Fruit fly (Drosophila melanogaster) whole organism, embryonic: Measurements from ENCODE around the gene pim.

Experiments
- B-H1 ChIP-seq: fragments of 200-800 bp; sonication (Bioruptor generic); IDR thresholded peaks from 3 replicates; pipeline ENCODE4 v1.3.6; 2022; ENCODE audit warnings: missing biosample characterization, missing genetic modification characterization
- BEAF-32 ChIP-seq: fragments of 200-800 bp; sonication (Bioruptor generic); optimal IDR thresholded peaks from 3 replicates; lab custom pipeline; 2017; ENCODE audit warnings: missing biosample characterization, missing genetic modification characterization, mild to moderate bottlenecking, moderate library complexity, missing genetic modification reagents
- CG13287 ChIP-seq: fragments of 200-800 bp; sonication (Bioruptor generic); IDR thresholded peaks from 2 replicates; pipeline ENCODE4 v1.3.6; 2022; ENCODE audit warnings: missing biosample characterization, missing genetic modification characterization; ENCODE audit not compliant: partially characterized antibody
- CG13624 ChIP-seq: fragments of 200-800 bp; sonication (Bioruptor generic); optimal IDR thresholded peaks from 2 replicates; lab custom pipeline; 2016; ENCODE audit warnings: missing biosample characterization, missing genetic modification characterization
- CG15073 ChIP-seq: fragments of 200-800 bp; sonication (Bioruptor generic); optimal IDR thresholded peaks from 2 replicates; lab custom pipeline; 2016; ENCODE audit warnings: missing biosample characterization, missing genetic modification characterization
- CG15514 ChIP-seq: fragments of 200-800 bp; sonication (Bioruptor generic); optimal IDR thresholded peaks from 3 replicates; lab custom pipeline; 2017; ENCODE audit warnings: missing biosample characterization, missing genetic modification characterization, mild to moderate bottlenecking, moderate library complexity, missing genetic modification reagents
- CG1647 ChIP-seq: fragments of 200-800 bp; sonication (Bioruptor generic); optimal IDR thresholded peaks from 3 replicates; lab custom pipeline; 2016; ENCODE audit warnings: missing biosample characterization, missing genetic modification characterization
- CG16813 ChIP-seq: fragments of 200-800 bp; sonication (Bioruptor generic); IDR thresholded peaks from 3 replicates; pipeline ENCODE4 v1.3.6; 2022; ENCODE audit warnings: missing biosample characterization, missing genetic modification characterization; ENCODE audit not compliant: partially characterized antibody
- CG16863 ChIP-seq: fragments of 200-800 bp; sonication (Bioruptor generic); optimal IDR thresholded peaks from 3 replicates; lab custom pipeline; 2016; ENCODE audit warnings: missing biosample characterization, missing genetic modification characterization
- CG17802 ChIP-seq: fragments of 200-800 bp; sonication (Bioruptor generic); optimal IDR thresholded peaks from 2 replicates; lab custom pipeline; 2018; ENCODE audit warnings: missing biosample characterization, mild to moderate bottlenecking, missing genetic modification characterization, moderate library complexity
- CG32767 ChIP-seq: fragments of 200-800 bp; sonication (Bioruptor generic); IDR thresholded peaks from 2 replicates; pipeline ENCODE4 v1.3.6; 2022; ENCODE audit warnings: missing biosample characterization, missing genetic modification characterization
- CG33213 ChIP-seq: fragments of 200-800 bp; sonication (Bioruptor generic); optimal IDR thresholded peaks from 3 replicates; lab custom pipeline; 2016; ENCODE audit warnings: missing biosample characterization, missing genetic modification characterization
- CG4617 ChIP-seq: fragments of 200-800 bp; sonication (Bioruptor generic); optimal IDR thresholded peaks from 3 replicates; lab custom pipeline; 2016; ENCODE audit warnings: missing biosample characterization, missing genetic modification characterization, borderline replicate concordance
- CG6791 ChIP-seq: fragments of 200-800 bp; sonication (Bioruptor generic); IDR thresholded peaks from 3 replicates; pipeline ENCODE4 v1.3.6; 2022; ENCODE audit warnings: missing biosample characterization, missing genetic modification characterization; ENCODE audit not compliant: partially characterized antibody
- CG9932 ChIP-seq: fragments of 200-800 bp; sonication (Bioruptor generic); IDR thresholded peaks from 2 replicates; pipeline ENCODE4 v1.3.6; 2022; ENCODE audit warnings: missing biosample characterization, missing genetic modification characterization
- Ets97D ChIP-seq: fragments of 200-800 bp; sonication (Bioruptor generic); optimal IDR thresholded peaks from 3 replicates; lab custom pipeline; 2016; ENCODE audit warnings: missing biosample characterization, missing genetic modification characterization
- HLH4C ChIP-seq: fragments of 200-800 bp; sonication (Bioruptor generic); IDR thresholded peaks from 3 replicates; pipeline ENCODE4 v1.3.6; 2022; ENCODE audit warnings: missing biosample characterization, missing genetic modification characterization; ENCODE audit not compliant: partially characterized antibody
- Jarid2 ChIP-seq: fragments of 200-800 bp; sonication (Bioruptor generic); optimal IDR thresholded peaks from 3 replicates; lab custom pipeline; 2017; ENCODE audit warnings: mild to moderate bottlenecking, missing biosample characterization, missing genetic modification reagents, missing genetic modification characterization
- Lhr ChIP-seq: fragments of 200-800 bp; sonication (Bioruptor generic); optimal IDR thresholded peaks from 3 replicates; lab custom pipeline; 2017; ENCODE audit warnings: mild to moderate bottlenecking, missing biosample characterization, missing genetic modification reagents, missing genetic modification characterization
- MBD-R2 ChIP-seq: fragments of 200-800 bp; sonication (Bioruptor generic); IDR thresholded peaks from 2 replicates; pipeline ENCODE4 v1.3.6; 2022; ENCODE audit warnings: missing biosample characterization, missing genetic modification characterization
- Mrtf ChIP-seq: fragments of 200-800 bp; sonication (Bioruptor generic); IDR thresholded peaks from 3 replicates; pipeline ENCODE4 v1.3.6; 2022; ENCODE audit warnings: missing biosample characterization, missing genetic modification characterization
- NC2α ChIP-seq: fragments of 200-800 bp; sonication (Bioruptor generic); optimal IDR thresholded peaks from 2 replicates; lab custom pipeline; 2016; ENCODE audit warnings: missing biosample characterization, missing genetic modification characterization
- Sox100B ChIP-seq: fragments of 200-800 bp; sonication (Bioruptor generic); optimal IDR thresholded peaks from 3 replicates; lab custom pipeline; 2018; ENCODE audit warnings: missing biosample characterization, mild to moderate bottlenecking, missing genetic modification characterization
- Sry-β ChIP-seq: fragments of 200-800 bp; sonication (Bioruptor generic); optimal IDR thresholded peaks from 2 replicates; lab custom pipeline; 2018; ENCODE audit warnings: missing biosample characterization, mild to moderate bottlenecking, missing genetic modification characterization, moderate library complexity
- TFAM ChIP-seq: fragments of 200-800 bp; sonication (Bioruptor generic); optimal IDR thresholded peaks from 2 replicates; lab custom pipeline; 2017; ENCODE audit warnings: missing biosample characterization, missing genetic modification characterization, inconsistent platforms
- Xbp1 ChIP-seq: fragments of 200-800 bp; sonication (Bioruptor generic); optimal IDR thresholded peaks from 3 replicates; lab custom pipeline; 2016; ENCODE audit warnings: missing biosample characterization, mild to moderate bottlenecking, missing genetic modification characterization
- YL-1 ChIP-seq: fragments of 200-800 bp; sonication (Bioruptor generic); optimal IDR thresholded peaks from 3 replicates; lab custom pipeline; 2017; ENCODE audit warnings: missing biosample characterization, mild to moderate bottlenecking, missing genetic modification characterization
- bbx ChIP-seq: fragments of 200-800 bp; sonication (Bioruptor generic); IDR thresholded peaks from 2 replicates; pipeline ENCODE4 v1.3.6; 2022; ENCODE audit warnings: missing biosample characterization, missing genetic modification characterization; ENCODE audit not compliant: partially characterized antibody
- bsh ChIP-seq, 2 experiments: fragments of 200-800 bp; sonication (Bioruptor generic); optimal IDR thresholded peaks; 2 replicates each; lab custom pipeline; 2017 to 2018; ENCODE audit warnings: mild to moderate bottlenecking in 2 of 2, missing biosample characterization in 2 of 2, missing genetic modification characterization in 2 of 2, moderate library complexity in 1 of 2
- cas ChIP-seq: fragments of 200-800 bp; sonication (Bioruptor generic); IDR thresholded peaks from 2 replicates; pipeline ENCODE4 v1.3.6; 2022; ENCODE audit warnings: missing biosample characterization, missing genetic modification characterization
- cwo ChIP-seq: fragments of 200-800 bp; sonication (Bioruptor generic); optimal IDR thresholded peaks from 3 replicates; lab custom pipeline; 2017; ENCODE audit warnings: missing biosample characterization, missing genetic modification characterization, mild to moderate bottlenecking, moderate library complexity, missing genetic modification reagents
- eve ChIP-seq, 2 experiments: fragments of >200 bp; optimal IDR thresholded peaks; 2 replicates each; lab custom pipeline; 2017; ENCODE audit warnings: missing biosample characterization in 2 of 2, missing genetic modification characterization in 2 of 2
- inv ChIP-seq: fragments of 200-800 bp; sonication (Bioruptor generic); IDR thresholded peaks from 2 replicates; pipeline ENCODE4 v1.3.6; 2022; ENCODE audit warnings: missing biosample characterization, missing genetic modification characterization; ENCODE audit not compliant: partially characterized antibody
- luna ChIP-seq: fragments of 200-800 bp; sonication (Bioruptor generic); optimal IDR thresholded peaks from 2 replicates; lab custom pipeline; 2016; ENCODE audit warnings: missing biosample characterization, missing genetic modification characterization
- mam ChIP-seq: fragments of 200-800 bp; sonication (Bioruptor generic); optimal IDR thresholded peaks from 3 replicates; lab custom pipeline; 2016; ENCODE audit warnings: missing biosample characterization, missing genetic modification characterization
- nau ChIP-seq: fragments of 200-800 bp; sonication (Bioruptor generic); optimal IDR thresholded peaks from 3 replicates; lab custom pipeline; 2017; ENCODE audit warnings: missing biosample characterization, mild to moderate bottlenecking, missing genetic modification characterization, missing genetic modification reagents
- pb ChIP-seq: fragments of 200-800 bp; sonication (Bioruptor generic); optimal IDR thresholded peaks from 3 replicates; lab custom pipeline; 2016; ENCODE audit warnings: missing biosample characterization, missing genetic modification characterization
- pfk ChIP-seq: fragments of 200-800 bp; sonication (Bioruptor generic); optimal IDR thresholded peaks from 2 replicates; lab custom pipeline; 2018; ENCODE audit warnings: missing biosample characterization, mild to moderate bottlenecking, missing genetic modification characterization, moderate library complexity
- phol ChIP-seq: fragments of 200-800 bp; sonication (Bioruptor generic); optimal IDR thresholded peaks from 3 replicates; lab custom pipeline; 2018; ENCODE audit warnings: missing biosample characterization, mild to moderate bottlenecking, missing genetic modification characterization, moderate library complexity
- pita ChIP-seq: fragments of 200-800 bp; sonication (Bioruptor generic); optimal IDR thresholded peaks from 2 replicates; lab custom pipeline; 2017; ENCODE audit warnings: missing biosample characterization, mild to moderate bottlenecking, missing genetic modification characterization
- pum ChIP-seq: fragments of 200-800 bp; sonication (Bioruptor generic); optimal IDR thresholded peaks from 2 replicates; lab custom pipeline; 2016; ENCODE audit warnings: missing biosample characterization, missing genetic modification characterization
- pzg ChIP-seq: fragments of 200-800 bp; sonication (Bioruptor generic); optimal IDR thresholded peaks from 3 replicates; lab custom pipeline; 2018; ENCODE audit warnings: missing biosample characterization, mild to moderate bottlenecking, missing genetic modification characterization, moderate library complexity
- repo ChIP-seq: fragments of 200-800 bp; sonication (Bioruptor generic); optimal IDR thresholded peaks from 2 replicates; lab custom pipeline; 2016; ENCODE audit warnings: missing biosample characterization, missing genetic modification characterization
- row ChIP-seq: fragments of 200-800 bp; sonication (Bioruptor generic); IDR thresholded peaks from 3 replicates; pipeline ENCODE4 v1.3.6; 2022; ENCODE audit warnings: missing biosample characterization, missing genetic modification characterization
- slbo ChIP-seq: fragments of 200-800 bp; sonication (Bioruptor generic); IDR thresholded peaks from 2 replicates; pipeline ENCODE4 v1.3.6; 2022; ENCODE audit warnings: missing biosample characterization, missing genetic modification characterization
- stwl ChIP-seq: fragments of 200-800 bp; sonication (Bioruptor generic); optimal IDR thresholded peaks from 3 replicates; lab custom pipeline; 2018; ENCODE audit warnings: missing biosample characterization, mild to moderate bottlenecking, missing genetic modification characterization, moderate library complexity
- trem ChIP-seq: fragments of 200-800 bp; optimal IDR thresholded peaks from 3 replicates; lab custom pipeline; 2019; ENCODE audit warnings: missing biosample characterization, mild to moderate bottlenecking, missing genetic modification characterization, moderate library complexity
- twi ChIP-seq: fragments of 200-800 bp; optimal IDR thresholded peaks from 2 replicates; lab custom pipeline; 2019; ENCODE audit warnings: missing biosample characterization, mild to moderate bottlenecking, missing genetic modification characterization, moderate library complexity
- vnd ChIP-seq: fragments of 200-800 bp; sonication (Bioruptor generic); IDR thresholded peaks from 3 replicates; pipeline ENCODE4 v1.3.6; 2022; ENCODE audit warnings: missing biosample characterization, missing genetic modification characterization; ENCODE audit not compliant: partially characterized antibody

pim gene

DNA sequence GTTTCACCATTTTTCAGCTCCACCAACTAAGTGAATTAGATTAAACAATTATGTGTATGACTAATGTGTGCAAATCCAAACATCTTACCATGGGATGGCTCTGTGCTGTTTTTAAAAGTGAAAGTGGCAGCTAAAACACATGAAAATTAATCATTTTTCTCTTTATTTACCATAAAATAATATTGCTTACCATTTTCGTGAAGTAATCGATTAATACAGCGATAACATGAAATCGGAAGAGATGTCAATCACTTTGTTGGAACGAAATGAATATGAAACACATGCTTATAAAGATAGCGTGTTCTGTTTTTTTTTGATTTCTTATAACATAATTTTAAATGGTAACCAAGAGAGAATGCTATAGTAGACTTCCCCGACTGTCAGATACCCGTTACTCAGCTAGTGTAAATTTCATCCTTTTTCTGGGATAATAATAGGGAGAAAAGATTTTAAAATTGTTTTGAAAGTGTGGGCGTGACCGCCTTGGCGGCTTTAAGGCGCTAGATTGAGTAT, 41.1 kb downstream of the pim start:
- TF ChIP-seq TFAM (GFP tag; lab: Kevin White, UChicago) (no peak), inv (0 out of 2 replicates have a peak, but pooled peaks have one; percentile 22), Lhr (GFP tag; lab: Kevin White, UChicago) (no peak), CG1647 (GFP tag; lab: Kevin White, UChicago) (no peak), CG16813 (GFP tag; lab: Robert Waterston, UW) (peak; percentile 45; the same call in 1 of the 3 replicates), CG4617 (GFP tag; lab: Kevin White, UChicago) (peak; percentile 57), HLH4C (GFP tag; lab: Robert Waterston, UW) (peak; percentile 67), Sox100B (GFP tag; lab: Kevin White, UChicago) (peak; percentile 3), repo (no peak), slbo (GFP tag; lab: Robert Waterston, UW) (no peak), eve (GFP tag; optimal IDR thresholded peaks at IDR 0.05; lab: Kevin White, UChicago) (peak in 1 of 2 experiments; percentile 61), Mrtf (GFP tag; lab: Robert Waterston, UW) (no peak), pzg (GFP tag; lab: Kevin White, UChicago) (peak; percentile 33), bbx (GFP tag; lab: Robert Waterston, UW) (0 out of 2 replicates have a peak, but pooled peaks have one; percentile 9), CG33213 (GFP tag; lab: Kevin White, UChicago) (no peak), Sry-β (GFP tag; lab: Kevin White, UChicago) (peak; percentile 54), nau (GFP tag; lab: Kevin White, UChicago) (no peak), mam (GFP tag; lab: Kevin White, UChicago) (peak; percentile 25), CG32767 (GFP tag; lab: Robert Waterston, UW) (no peak), CG16863 (GFP tag; lab: Kevin White, UChicago) (no peak), Jarid2 (GFP tag; lab: Kevin White, UChicago) (no peak), cwo (GFP tag; lab: Kevin White, UChicago) (no peak), trem (tag; lab: Kevin White, UChicago) (peak; percentile 18), pita (GFP tag; lab: Kevin White, UChicago) (no peak), pum (GFP tag; lab: Kevin White, UChicago) (no peak), cas (GFP tag; lab: Robert Waterston, UW) (no peak), vnd (GFP tag; lab: Robert Waterston, UW) (0 out of 3 replicates have a peak, but pooled peaks have one; percentile 38), CG17802 (tag; lab: Kevin White, UChicago) (peak; percentile 25), twi (tag; lab: Kevin White, UChicago) (no peak), pfk (GFP tag; lab: Kevin White, UChicago) (peak; percentile 92), bsh (GFP tag; optimal IDR thresholded peaks at IDR 0.05; lab: Kevin White, UChicago) (no peak), YL-1 (peak; percentile 45), stwl (peak; percentile 10), CG9932 (GFP tag; lab: Robert Waterston, UW) (no peak), B-H1 (no peak), CG13287 (GFP tag; lab: Robert Waterston, UW) (peak; percentile 62), BEAF-32 (GFP tag; lab: Kevin White, UChicago) (peak; percentile 57), row (GFP tag; lab: Robert Waterston, UW) (peak; percentile 60), phol (peak; percentile 13), CG6791 (GFP tag; lab: Robert Waterston, UW) (peak; percentile 32; the same call in 1 of the 3 replicates), NC2α (GFP tag; lab: Kevin White, UChicago) (no peak), pb (GFP tag; lab: Kevin White, UChicago) (no peak), MBD-R2 (peak; percentile 52), luna (GFP tag; lab: Kevin White, UChicago) (no peak), CG13624 (GFP tag; lab: Kevin White, UChicago) (no peak), Xbp1 (GFP tag; lab: Kevin White, UChicago) (no peak), Ets97D (GFP tag; lab: Kevin White, UChicago) (peak; percentile 27), CG15073 (GFP tag; lab: Kevin White, UChicago) (no peak), CG15514 (no peak)
